Worm (Caenorhabditis elegans): ENCODE results near the gene K09G1.1.

DNA sequence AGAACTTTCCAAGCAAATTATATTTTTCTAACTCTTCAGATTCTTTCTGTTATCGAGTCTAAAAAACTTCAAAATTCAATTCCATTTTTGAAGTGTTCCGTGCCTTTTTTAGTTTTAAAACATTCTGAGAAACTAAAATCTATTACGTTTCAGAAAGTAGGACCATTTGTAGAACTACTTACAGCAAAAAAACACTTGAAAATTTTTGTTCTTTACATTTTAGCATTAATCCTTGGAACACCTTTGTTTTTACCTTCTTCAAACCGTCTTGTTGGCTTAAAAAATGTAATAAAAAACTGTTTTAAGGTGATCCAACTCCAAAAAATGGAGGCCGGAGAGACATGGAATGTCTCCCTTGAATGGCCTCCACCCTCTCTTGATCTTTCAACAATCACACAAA lies 24.9 kb downstream of the K09G1.1 start, which contains the start of gene dop-2:
- TF ChIP-seq dpl-1 (GFP tag; optimal IDR thresholded peaks at IDR 0.05) (no peak), hmg-20 (GFP tag; IDR thresholded peaks at IDR 0.05) (no peak), sea-2 (GFP tag; IDR thresholded peaks at IDR 0.05) (no peak), T07F8.4 (tag; optimal IDR thresholded peaks at IDR 0.05) (no peak), ets-4 (GFP tag; optimal IDR thresholded peaks at IDR 0.05) (no peak), hlh-12 (tag; optimal IDR thresholded peaks at IDR 0.05) (no peak), aptf-2 (GFP tag; conservative IDR thresholded peaks at IDR 0.05) (no peak), bed-1 (GFP tag; IDR thresholded peaks at IDR 0.05) (no peak), F57C9.4 (tag; optimal IDR thresholded peaks at IDR 0.05) (no peak), snpc-4 (GFP tag; optimal IDR thresholded peaks at IDR 0.05) (no peak), snpc-4 (tag; optimal IDR thresholded peaks at IDR 0.05) (no peak)

Measured in whole organism, young adult.